Worm (Caenorhabditis elegans): ENCODE data around the gene R151.1.
A peak's percentile ranks its signal among the peaks of the same experiment; 100 is the strongest.

R151.1 gene

DNA sequence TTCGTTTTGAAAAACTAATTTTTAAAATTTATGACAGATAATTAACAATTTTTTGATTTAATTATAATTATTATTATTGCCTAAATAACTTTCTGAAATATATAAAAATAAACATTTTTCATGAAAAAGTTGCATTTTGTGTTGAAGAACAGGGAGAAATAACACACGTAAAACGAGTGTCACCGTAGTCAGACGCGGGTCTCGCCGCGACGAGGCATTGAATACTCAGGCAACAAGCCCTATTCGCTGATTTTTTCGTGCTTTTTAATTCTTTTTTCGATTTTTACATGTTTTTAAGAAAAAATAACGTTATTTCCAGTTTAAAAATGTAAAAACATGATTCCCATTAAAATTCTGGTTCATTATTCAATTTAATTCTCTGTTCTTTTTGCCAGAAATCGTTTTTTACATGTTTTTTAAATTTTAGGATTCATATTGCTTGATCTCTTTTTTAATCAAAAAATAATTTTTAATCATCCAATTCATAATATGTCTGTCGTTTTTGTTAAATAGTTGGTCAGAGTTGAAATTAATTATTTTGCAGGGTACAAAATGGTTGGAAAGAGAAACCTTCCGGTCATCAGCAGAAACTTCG is 8.3 kb upstream of the R151.1 start, which contains the start of gene rpl-6:
TSS of gene rpl-6 (plus strand) at position 545 of the 595 bp plus-strand sequence.
- TF ChIP-seq scrt-1 (GFP tag; IDR thresholded peaks at IDR 0.05) (no peak), F13C5.2 (tag; optimal IDR thresholded peaks at IDR 0.05) (peak; percentile 69), hmg-4 (GFP tag; optimal IDR thresholded peaks at IDR 0.05) (no peak)

- TF ChIP-seq ama-1 (optimal IDR thresholded peaks at IDR 0.05) (no peak), ceh-13 (GFP tag; optimal IDR thresholded peaks at IDR 0.05) (no peak), pes-1 (GFP tag; IDR thresholded peaks at IDR 0.05) (no peak), flt-1 (GFP tag; IDR thresholded peaks at IDR 0.05) (no peak), tbx-11 (GFP tag; IDR thresholded peaks at IDR 0.05) (no peak), hmbx-1 (tag; optimal IDR thresholded peaks at IDR 0.05) (no peak), hmg-4 (GFP tag; optimal IDR thresholded peaks at IDR 0.05) (no peak), aly-1 (tag; optimal IDR thresholded peaks at IDR 0.05) (no peak), tra-4 (tag; optimal IDR thresholded peaks at IDR 0.05) (no peak)
Observed at ce11 chrIII:7209721-7210120, 6.6 kb upstream of the R151.1 start, which contains the start of gene R151.2. TSS of gene R151.2 (plus strand) at chrIII:7209967.

DNA sequence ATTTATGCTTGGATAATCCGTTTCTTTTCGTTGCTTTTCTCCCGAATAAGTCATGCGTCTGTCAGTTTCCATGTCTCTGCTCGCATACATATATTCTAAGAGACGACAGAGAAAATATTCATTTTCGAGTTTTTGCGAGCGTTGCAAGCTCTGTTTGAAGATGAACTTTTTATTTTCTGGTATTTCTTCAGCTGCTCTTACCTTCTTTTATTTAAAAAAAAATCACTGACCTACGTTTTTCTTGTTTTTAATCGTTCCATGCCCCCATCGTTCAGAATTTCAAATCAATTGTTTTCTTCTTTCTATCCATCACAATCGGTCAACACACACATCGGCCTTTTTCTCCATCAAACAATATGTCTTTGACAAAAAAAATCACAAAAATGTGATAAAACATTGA is 5.8 kb upstream of the R151.1 start:
- no peak for TF ChIP-seq B0310.2 (tag; optimal IDR thresholded peaks at IDR 0.05)
- TF ChIP-seq pes-1 (GFP tag; IDR thresholded peaks at IDR 0.05): no peak
- no peak for TF ChIP-seq aly-1 (tag; optimal IDR thresholded peaks at IDR 0.05)
- no peak for TF ChIP-seq F13C5.2 (tag; optimal IDR thresholded peaks at IDR 0.05)
- no peak for TF ChIP-seq ama-1 (optimal IDR thresholded peaks at IDR 0.05)
- TF ChIP-seq ceh-36 (tag; optimal IDR thresholded peaks at IDR 0.05): no peak
- TF ChIP-seq tbx-11 (GFP tag; IDR thresholded peaks at IDR 0.05): no peak
- no peak for TF ChIP-seq hnd-1 (tag; optimal IDR thresholded peaks at IDR 0.05)
- no peak for TF ChIP-seq tbx-37 (GFP tag; conservative IDR thresholded peaks at IDR 0.05)
- TF ChIP-seq flt-1 (GFP tag; IDR thresholded peaks at IDR 0.05): no peak
- no peak for TF ChIP-seq hmg-4 (GFP tag; optimal IDR thresholded peaks at IDR 0.05)
- no peak for TF ChIP-seq ets-7 (tag; optimal IDR thresholded peaks at IDR 0.05)
- no peak for TF ChIP-seq hmbx-1 (tag; optimal IDR thresholded peaks at IDR 0.05)
- TF ChIP-seq sea-1 (GFP tag; conservative IDR thresholded peaks at IDR 0.05): no peak
- TF ChIP-seq scrt-1 (GFP tag; IDR thresholded peaks at IDR 0.05): no peak
- no peak for TF ChIP-seq tra-4 (tag; optimal IDR thresholded peaks at IDR 0.05)
- TF ChIP-seq ceh-13 (GFP tag; optimal IDR thresholded peaks at IDR 0.05): no peak

ce11 chrIII:7212028-7212427 is 4.3 kb upstream of the R151.1 start:
- TF ChIP-seq tra-4 (tag; optimal IDR thresholded peaks at IDR 0.05): no peak
- TF ChIP-seq pes-1 (GFP tag; IDR thresholded peaks at IDR 0.05): no peak
- TF ChIP-seq tbx-11 (GFP tag; IDR thresholded peaks at IDR 0.05): no peak
- TF ChIP-seq ets-7 (tag; optimal IDR thresholded peaks at IDR 0.05): no peak
- TF ChIP-seq hmbx-1 (tag; optimal IDR thresholded peaks at IDR 0.05): no peak
- no peak for TF ChIP-seq F13C5.2 (tag; optimal IDR thresholded peaks at IDR 0.05)
- no peak for TF ChIP-seq hnd-1 (tag; optimal IDR thresholded peaks at IDR 0.05)
- no peak for TF ChIP-seq scrt-1 (GFP tag; IDR thresholded peaks at IDR 0.05)
- no peak for TF ChIP-seq ama-1 (optimal IDR thresholded peaks at IDR 0.05)
- TF ChIP-seq hmg-4 (GFP tag; optimal IDR thresholded peaks at IDR 0.05): no peak
- TF ChIP-seq B0310.2 (tag; optimal IDR thresholded peaks at IDR 0.05): no peak
- TF ChIP-seq ceh-36 (tag; optimal IDR thresholded peaks at IDR 0.05): no peak
- no peak for TF ChIP-seq tbx-37 (GFP tag; conservative IDR thresholded peaks at IDR 0.05)
- TF ChIP-seq ceh-13 (GFP tag; optimal IDR thresholded peaks at IDR 0.05): no peak
- no peak for TF ChIP-seq flt-1 (GFP tag; IDR thresholded peaks at IDR 0.05)
- no peak for TF ChIP-seq sea-1 (GFP tag; conservative IDR thresholded peaks at IDR 0.05)
- no peak for TF ChIP-seq aly-1 (tag; optimal IDR thresholded peaks at IDR 0.05)

DNA sequence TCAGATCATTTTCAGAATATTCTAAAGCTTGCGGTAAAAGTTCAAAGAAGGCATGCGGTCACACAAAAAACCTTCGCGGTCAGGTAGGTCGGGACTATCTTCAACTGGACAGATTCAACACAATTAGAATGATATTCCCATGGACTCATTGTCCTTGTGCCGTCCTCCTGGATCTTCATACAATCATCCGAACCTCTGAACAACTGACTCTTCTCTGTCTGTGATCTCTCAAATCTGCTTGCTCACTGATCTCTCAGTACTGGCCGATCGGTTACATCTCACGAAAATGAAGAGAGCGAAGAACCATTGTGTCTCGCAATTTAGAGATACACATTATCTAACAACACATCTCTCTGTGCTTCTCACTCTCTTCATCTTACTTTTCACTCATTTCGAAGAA is 794 bp upstream of the R151.1 start:
- TF ChIP-seq ceh-36 (tag; optimal IDR thresholded peaks at IDR 0.05): no peak
- TF ChIP-seq hmbx-1 (tag; optimal IDR thresholded peaks at IDR 0.05): no peak
- TF ChIP-seq flt-1 (GFP tag; IDR thresholded peaks at IDR 0.05): no peak

DNA sequence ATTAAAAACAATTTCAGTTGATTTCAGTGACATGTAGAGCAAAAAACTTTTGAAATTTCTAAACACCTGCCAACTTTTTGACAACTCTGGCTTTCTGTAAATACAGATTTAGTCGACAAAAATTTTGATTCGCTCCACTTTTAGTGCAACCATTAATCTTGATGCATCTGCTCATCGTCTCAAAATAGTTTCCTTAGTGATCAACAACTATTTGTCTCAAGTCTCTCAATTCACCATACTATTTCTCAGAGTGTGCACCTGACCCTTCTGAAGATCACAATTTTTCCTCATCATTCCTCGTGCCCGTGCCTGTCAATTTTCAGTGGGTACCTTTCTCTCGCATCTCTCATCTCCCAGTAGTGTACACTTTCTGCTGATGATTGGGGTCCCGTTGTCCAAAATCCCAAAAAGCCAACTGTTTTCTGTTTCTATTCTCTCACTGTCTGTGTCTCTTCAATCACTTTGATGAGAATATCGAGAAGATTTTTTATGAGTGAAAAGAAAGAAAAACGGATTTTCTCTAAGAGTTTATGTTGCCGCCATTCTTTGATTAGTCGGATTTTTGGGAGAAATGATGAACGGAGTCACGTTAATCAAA is 697 bp downstream of the R151.1 start:
- TF ChIP-seq ets-7 (tag; optimal IDR thresholded peaks at IDR 0.05) (no peak), B0310.2 (tag; optimal IDR thresholded peaks at IDR 0.05) (no peak), hmbx-1 (tag; optimal IDR thresholded peaks at IDR 0.05) (no peak), tbx-11 (GFP tag; IDR thresholded peaks at IDR 0.05) (no peak), ceh-36 (tag; optimal IDR thresholded peaks at IDR 0.05) (no peak), flt-1 (GFP tag; IDR thresholded peaks at IDR 0.05) (no peak), pes-1 (GFP tag; IDR thresholded peaks at IDR 0.05) (no peak), sea-1 (GFP tag; conservative IDR thresholded peaks at IDR 0.05) (no peak), F13C5.2 (tag; optimal IDR thresholded peaks at IDR 0.05) (no peak), aly-1 (tag; optimal IDR thresholded peaks at IDR 0.05) (no peak), ceh-13 (GFP tag; optimal IDR thresholded peaks at IDR 0.05) (no peak), hnd-1 (tag; optimal IDR thresholded peaks at IDR 0.05) (no peak), hmg-4 (GFP tag; optimal IDR thresholded peaks at IDR 0.05) (no peak), tra-4 (tag; optimal IDR thresholded peaks at IDR 0.05) (no peak), ama-1 (optimal IDR thresholded peaks at IDR 0.05) (no peak), scrt-1 (GFP tag; IDR thresholded peaks at IDR 0.05) (no peak)

ce11 chrIII:7221103-7221502 is 4.8 kb downstream of the R151.1 start:
- TF ChIP-seq tbx-11 (GFP tag; IDR thresholded peaks at IDR 0.05): no peak
- no peak for TF ChIP-seq hmbx-1 (tag; optimal IDR thresholded peaks at IDR 0.05)
- no peak for TF ChIP-seq tra-4 (tag; optimal IDR thresholded peaks at IDR 0.05)
- no peak for TF ChIP-seq sea-1 (GFP tag; conservative IDR thresholded peaks at IDR 0.05)
- TF ChIP-seq F13C5.2 (tag; optimal IDR thresholded peaks at IDR 0.05): no peak
- no peak for TF ChIP-seq tbx-37 (GFP tag; conservative IDR thresholded peaks at IDR 0.05)
- TF ChIP-seq flt-1 (GFP tag; IDR thresholded peaks at IDR 0.05): no peak
- no peak for TF ChIP-seq aly-1 (tag; optimal IDR thresholded peaks at IDR 0.05)
- TF ChIP-seq pes-1 (GFP tag; IDR thresholded peaks at IDR 0.05): no peak
- no peak for TF ChIP-seq ets-7 (tag; optimal IDR thresholded peaks at IDR 0.05)
- no peak for TF ChIP-seq ceh-13 (GFP tag; optimal IDR thresholded peaks at IDR 0.05)
- no peak for TF ChIP-seq hnd-1 (tag; optimal IDR thresholded peaks at IDR 0.05)
- no peak for TF ChIP-seq ceh-36 (tag; optimal IDR thresholded peaks at IDR 0.05)
